Fruit fly (Drosophila melanogaster) Kc167 (cell line): Measurements from ENCODE around the gene CG15891.

Experiments
- h ChIP-seq: fragments of >200 bp; optimal IDR thresholded peaks from 3 replicates; lab custom pipeline; 2018; ENCODE audit warnings: missing external identifiers
- insv ChIP-seq: fragments of >200 bp; optimal IDR thresholded peaks from 3 replicates; lab custom pipeline; 2018; ENCODE audit warnings: missing external identifiers
- psq ChIP-seq: fragments of >200 bp; optimal IDR thresholded peaks from 2 replicates; lab custom pipeline; 2017; ENCODE audit warnings: missing external identifiers

DNA sequence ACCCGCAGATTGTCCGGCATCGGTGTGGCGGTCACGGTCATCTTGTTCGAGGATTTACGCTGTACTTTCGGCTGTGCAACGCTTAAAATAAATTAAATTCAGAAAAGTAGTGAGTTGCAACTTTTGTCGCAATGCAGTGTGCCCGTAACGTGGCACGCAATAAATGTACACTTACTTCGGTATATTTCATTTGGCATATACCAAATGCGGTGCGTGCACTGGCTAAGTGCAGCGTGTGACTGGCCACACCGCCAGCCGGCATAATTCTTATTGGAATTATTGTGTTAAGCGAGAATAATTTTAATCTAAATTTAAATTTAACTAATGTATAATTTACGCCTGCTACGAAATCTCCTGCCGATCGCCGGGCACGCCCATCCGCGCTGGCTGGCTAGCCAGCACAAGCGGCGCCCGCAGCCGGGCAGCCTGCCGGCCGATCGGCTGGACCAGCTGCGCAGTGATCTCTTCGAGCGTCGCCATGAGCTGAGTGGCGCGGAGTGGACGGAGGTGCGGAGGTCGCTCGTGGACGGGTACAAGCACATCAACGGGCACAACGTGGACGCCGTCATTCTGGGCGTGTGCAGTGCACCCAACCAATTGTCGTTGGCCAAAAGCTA lies 4.0 kb downstream of the CG15891 start, which contains the start of the genes Rpt4 and mldr:
- no peak for TF ChIP-seq h (lab: Kevin White, UChicago)
- no peak for TF ChIP-seq psq (lab: Kevin White, UChicago)
- peak; percentile 98 for TF ChIP-seq insv (lab: Kevin White, UChicago)
